Fruit fly (Drosophila melanogaster): ENCODE data around the gene Ufd4.

DNA sequence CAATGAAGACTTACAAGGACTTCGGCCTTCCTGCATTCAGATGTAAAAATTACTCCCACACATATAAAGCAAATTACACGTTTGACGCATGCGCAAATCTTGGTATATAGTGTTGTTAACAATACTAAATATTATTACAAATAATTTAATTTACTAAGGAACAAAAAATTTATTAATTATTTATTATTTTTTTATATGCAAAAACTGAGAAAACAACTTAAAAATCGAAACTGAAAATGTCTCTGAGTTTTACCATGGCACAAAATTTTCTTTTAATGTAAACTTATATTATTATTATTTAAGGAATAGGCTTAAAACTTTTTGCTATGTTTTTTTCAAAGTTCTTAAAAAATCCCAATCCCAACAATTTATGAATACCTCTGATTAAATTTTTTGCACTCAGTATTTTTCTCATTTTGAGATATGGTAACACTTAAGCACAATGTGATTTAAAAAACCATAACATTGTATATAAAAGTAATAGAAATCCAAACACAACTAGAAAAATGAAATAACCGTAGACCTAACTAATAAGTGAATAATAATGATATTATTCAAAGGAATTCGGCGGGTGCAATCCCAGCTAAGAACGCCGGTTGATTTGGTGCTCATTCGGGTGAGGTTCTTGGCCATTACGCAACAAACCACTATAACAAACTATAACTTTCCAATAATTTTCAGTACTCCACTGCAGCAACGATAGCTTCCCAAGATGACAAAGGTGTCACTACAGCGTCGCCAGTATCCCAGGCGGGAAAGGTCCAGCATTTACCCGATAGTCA lies 39.1 kb upstream of the Ufd4 start, which contains the start of the genes Schip1 and Cox10:
- TF ChIP-seq psq (optimal IDR thresholded peaks at IDR 0.05): no peak
- TF ChIP-seq pan (optimal IDR thresholded peaks at IDR 0.05): no peak
- TF ChIP-seq usp (GFP tag; optimal IDR thresholded peaks at IDR 0.05): no peak
- no peak for TF ChIP-seq EcR (GFP tag; optimal IDR thresholded peaks at IDR 0.05)

All from whole organism.